ENCODE assay signal across 4 worm cellular contexts in the genomic region with DNA sequence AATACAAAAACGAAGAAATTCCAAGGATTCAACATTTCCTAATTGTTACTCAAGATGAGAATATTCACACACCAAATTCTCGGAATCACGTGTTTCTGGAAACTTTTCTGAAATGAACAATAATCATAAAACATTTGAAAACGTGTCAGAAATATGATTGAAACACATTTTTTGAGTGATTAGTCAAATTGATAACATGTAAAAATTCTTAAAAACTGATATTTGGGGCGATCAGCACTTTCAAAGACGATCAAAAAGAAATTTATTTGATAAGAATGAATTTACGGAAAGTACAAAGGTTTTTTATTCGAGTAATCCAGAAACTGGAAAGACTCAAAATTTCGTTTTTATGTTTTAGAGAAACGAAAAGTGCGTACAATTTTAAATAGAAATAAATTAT.
TF ChIP-seq lines count a peak whose summit lies in the region.

A gene (minus strand): TSS at position 107 of the 400 bp plus-strand sequence.

TF ChIP-seq in whole organism, L1 larva, 84 proteins besides CTCF, POLR2A, EP300 and RAD21:
- no peak for TF ChIP-seq F16B12.6 (tag; optimal IDR thresholded peaks at IDR 0.05; lab: Kevin White, UChicago)
- TF ChIP-seq elt-2 (tag; optimal IDR thresholded peaks at IDR 0.05; lab: Kevin White, UChicago) = peak; percentile 29
- no peak for TF ChIP-seq lin-39 (tag; optimal IDR thresholded peaks at IDR 0.05; lab: Kevin White, UChicago)
- TF ChIP-seq C16A3.4 (tag; optimal IDR thresholded peaks at IDR 0.05; lab: Kevin White, UChicago) = no peak
- no peak for TF ChIP-seq nhr-11 (tag; optimal IDR thresholded peaks at IDR 0.05; lab: Kevin White, UChicago)
- no peak for TF ChIP-seq fkh-4 (tag; optimal IDR thresholded peaks at IDR 0.05; lab: Kevin White, UChicago; ENCODE audit: borderline replicate concordance)
- TF ChIP-seq efl-1 (optimal IDR thresholded peaks at IDR 0.05; lab: Kevin White, UChicago) = no peak
- TF ChIP-seq efl-1 (GFP tag; optimal IDR thresholded peaks at IDR 0.05 in 1 of 2; lab: Kevin White, UChicago) = peak in 1 of 2 experiments; percentile 51
- no peak for TF ChIP-seq egl-13 (tag; optimal IDR thresholded peaks at IDR 0.05; lab: Kevin White, UChicago)
- no peak for TF ChIP-seq ceh-8 (GFP tag; optimal IDR thresholded peaks at IDR 0.05; lab: Kevin White, UChicago)
- TF ChIP-seq Y116A8C.19 (tag; optimal IDR thresholded peaks at IDR 0.05; lab: Kevin White, UChicago; ENCODE audit: borderline replicate concordance) = no peak
- TF ChIP-seq ceh-88 (GFP tag; IDR thresholded peaks at IDR 0.05; lab: Robert Waterston, UW) = no peak

TF ChIP-seq in whole organism, L3 larva, 47 proteins besides CTCF, POLR2A, EP300 and RAD21:
- TF ChIP-seq nfya-1 (tag; optimal IDR thresholded peaks at IDR 0.05; lab: Kevin White, UChicago; ENCODE audit: insufficient read depth) (no peak), pqm-1 (tag; optimal IDR thresholded peaks at IDR 0.05; lab: Kevin White, UChicago) (peak; percentile 53), elt-2 (tag; optimal IDR thresholded peaks at IDR 0.05; lab: Kevin White, UChicago) (peak; percentile 59), nhr-76 (tag; optimal IDR thresholded peaks at IDR 0.05; lab: Kevin White, UChicago) (no peak)

TF ChIP-seq in whole organism, L4 larva, 104 proteins besides CTCF, POLR2A, EP300 and RAD21:
- TF ChIP-seq lin-38 (GFP tag; IDR thresholded peaks at IDR 0.05; lab: Robert Waterston, UW) = no peak
- TF ChIP-seq F44E2.7 (GFP tag; IDR thresholded peaks at IDR 0.05; lab: Robert Waterston, UW) = no peak
- TF ChIP-seq unc-130 (GFP tag; optimal IDR thresholded peaks at IDR 0.05; lab: Kevin White, UChicago) = no peak
- no peak for TF ChIP-seq zfp-3 (GFP tag; conservative IDR thresholded peaks at IDR 0.05; lab: Robert Waterston, UW)
- no peak for TF ChIP-seq fkh-10 (GFP tag; optimal IDR thresholded peaks at IDR 0.05; lab: Kevin White, UChicago)
- TF ChIP-seq dmd-9 (GFP tag; IDR thresholded peaks at IDR 0.05; lab: Robert Waterston, UW) = no peak
- no peak for TF ChIP-seq fos-1 (tag; optimal IDR thresholded peaks at IDR 0.05; lab: Kevin White, UChicago)
- no peak for TF ChIP-seq lin-29 (GFP tag; IDR thresholded peaks at IDR 0.05; lab: Robert Waterston, UW)
- no peak for TF ChIP-seq ZK337.2 (GFP tag; IDR thresholded peaks at IDR 0.05; lab: Robert Waterston, UW)
- no peak for TF ChIP-seq hmg-1.1 (GFP tag; IDR thresholded peaks at IDR 0.05; lab: Robert Waterston, UW)
- no peak for TF ChIP-seq nhr-41 (GFP tag; IDR thresholded peaks at IDR 0.05; lab: Robert Waterston, UW)
- no peak for TF ChIP-seq sdz-12 (GFP tag; optimal IDR thresholded peaks at IDR 0.05; lab: Kevin White, UChicago)
- TF ChIP-seq spr-1 (tag; optimal IDR thresholded peaks at IDR 0.05; lab: Kevin White, UChicago) = no peak
- TF ChIP-seq pqm-1 (tag; optimal IDR thresholded peaks at IDR 0.05; lab: Kevin White, UChicago) = peak; percentile 8
- no peak for TF ChIP-seq nhr-76 (tag; optimal IDR thresholded peaks at IDR 0.05; lab: Kevin White, UChicago)
- peak; percentile 12 for TF ChIP-seq nhr-28 (tag; optimal IDR thresholded peaks at IDR 0.05; lab: Kevin White, UChicago)
- TF ChIP-seq zfp-2 (tag; optimal IDR thresholded peaks at IDR 0.05; lab: Kevin White, UChicago) = no peak
- no peak for TF ChIP-seq nhr-102 (tag; optimal IDR thresholded peaks at IDR 0.05; lab: Kevin White, UChicago)
- no peak for TF ChIP-seq Y105C5A.15 (GFP tag; IDR thresholded peaks at IDR 0.05; lab: Robert Waterston, UW)
- TF ChIP-seq dmd-8 (GFP tag; IDR thresholded peaks at IDR 0.05; lab: Robert Waterston, UW) = no peak
- TF ChIP-seq spr-3 (GFP tag; optimal IDR thresholded peaks at IDR 0.05; lab: Kevin White, UChicago) = no peak
- no peak for TF ChIP-seq mes-2 (tag; optimal IDR thresholded peaks at IDR 0.05; lab: Kevin White, UChicago; ENCODE audit: poor library complexity, severe bottlenecking)
- no peak for TF ChIP-seq aha-1 (tag; lab: Kevin White, UChicago)
- peak in 1 of 2 experiments; percentile 27 for TF ChIP-seq unc-62 (GFP tag; optimal IDR thresholded peaks at IDR 0.05 in 1 of 2; lab: Kevin White, UChicago)
- TF ChIP-seq unc-62 (tag; optimal IDR thresholded peaks at IDR 0.05; lab: Kevin White, UChicago) = no peak
- TF ChIP-seq vab-7 (GFP tag; IDR thresholded peaks at IDR 0.05; lab: Robert Waterston, UW) = no peak
- TF ChIP-seq madf-9 (GFP tag; conservative IDR thresholded peaks at IDR 0.05; lab: Robert Waterston, UW) = no peak
- TF ChIP-seq nhr-6 (tag; optimal IDR thresholded peaks at IDR 0.05; lab: Kevin White, UChicago) = no peak
- TF ChIP-seq nhr-111 (GFP tag; optimal IDR thresholded peaks at IDR 0.05; lab: Kevin White, UChicago) = no peak
- no peak for TF ChIP-seq set-16 (GFP tag; IDR thresholded peaks at IDR 0.05; lab: Robert Waterston, UW)
- TF ChIP-seq dmd-6 (GFP tag; IDR thresholded peaks at IDR 0.05; lab: Robert Waterston, UW) = peak; percentile 51; the same call in 1 of the 2 replicates
- TF ChIP-seq T20F7.1 (GFP tag; optimal IDR thresholded peaks at IDR 0.05; lab: Kevin White, UChicago) = no peak
- TF ChIP-seq ceh-20 (GFP tag; IDR thresholded peaks at IDR 0.05; lab: Robert Waterston, UW) = no peak
- TF ChIP-seq R02D3.7 (tag; optimal IDR thresholded peaks at IDR 0.05; lab: Kevin White, UChicago) = no peak

TF ChIP-seq in whole organism, young adult, 124 proteins besides CTCF, POLR2A, EP300 and RAD21:
- no peak for TF ChIP-seq nfya-1 (tag; optimal IDR thresholded peaks at IDR 0.05; lab: Kevin White, UChicago; ENCODE audit: borderline replicate concordance, insufficient read depth)
- peak; percentile 50 for TF ChIP-seq nhr-80 (tag; optimal IDR thresholded peaks at IDR 0.05; lab: Kevin White, UChicago)
TF ChIP-seq in whole organism, young adult: peak in this region for 1.
